Fruit fly (Drosophila melanogaster) whole organism, embryonic: ENCODE measurements around the gene Rab26.

Source experiments
- Atf-2 ChIP-seq: fragments of 200-800 bp; sonication (Bioruptor generic); optimal IDR thresholded peaks from 2 replicates; lab custom pipeline; 2016; ENCODE audit warnings: missing biosample characterization, missing genetic modification characterization
- CG10147 ChIP-seq: fragments of 200-800 bp; sonication (Bioruptor generic); optimal IDR thresholded peaks from 2 replicates; lab custom pipeline; 2019; ENCODE audit warnings: missing biosample characterization, mild to moderate bottlenecking, missing genetic modification characterization, moderate library complexity
- CG10431 ChIP-seq: fragments of 200-800 bp; sonication (Bioruptor generic); optimal IDR thresholded peaks from 3 replicates; lab custom pipeline; 2018; ENCODE audit warnings: missing biosample characterization, mild to moderate bottlenecking, missing genetic modification characterization
- CG11723 ChIP-seq: fragments of 200-800 bp; sonication (Bioruptor generic); optimal IDR thresholded peaks from 2 replicates; lab custom pipeline; 2017; ENCODE audit warnings: missing biosample characterization, mild to moderate bottlenecking, missing genetic modification characterization
- CG12071 ChIP-seq: fragments of 200-800 bp; sonication (Bioruptor generic); optimal IDR thresholded peaks from 3 replicates; lab custom pipeline; 2018; ENCODE audit warnings: missing biosample characterization, mild to moderate bottlenecking, missing genetic modification characterization
- CG1233 ChIP-seq: fragments of 200-800 bp; sonication (Bioruptor generic); optimal IDR thresholded peaks from 4 replicates; lab custom pipeline; 2018; ENCODE audit warnings: missing biosample characterization, mild to moderate bottlenecking, missing genetic modification characterization
- CG13287 ChIP-seq: fragments of 200-800 bp; sonication (Bioruptor generic); IDR thresholded peaks from 2 replicates; pipeline ENCODE4 v1.3.6; 2022; ENCODE audit warnings: missing biosample characterization, missing genetic modification characterization; ENCODE audit not compliant: partially characterized antibody
- CG15073 ChIP-seq: fragments of 200-800 bp; sonication (Bioruptor generic); optimal IDR thresholded peaks from 2 replicates; lab custom pipeline; 2016; ENCODE audit warnings: missing biosample characterization, missing genetic modification characterization
- CG16813 ChIP-seq: fragments of 200-800 bp; sonication (Bioruptor generic); IDR thresholded peaks from 3 replicates; pipeline ENCODE4 v1.3.6; 2022; ENCODE audit warnings: missing biosample characterization, missing genetic modification characterization; ENCODE audit not compliant: partially characterized antibody
- CG17912 ChIP-seq: fragments of 200-800 bp; sonication (Bioruptor generic); optimal IDR thresholded peaks from 2 replicates; lab custom pipeline; 2018; ENCODE audit warnings: missing biosample characterization, mild to moderate bottlenecking, missing genetic modification characterization
- CG1792 ChIP-seq: fragments of 200-800 bp; sonication (Bioruptor generic); optimal IDR thresholded peaks from 2 replicates; lab custom pipeline; 2016; ENCODE audit warnings: missing biosample characterization, missing genetic modification characterization
- CG18011 ChIP-seq: fragments of 200-800 bp; sonication (Bioruptor generic); optimal IDR thresholded peaks from 2 replicates; lab custom pipeline; 2017; ENCODE audit warnings: missing biosample characterization, missing genetic modification characterization, mild to moderate bottlenecking, moderate library complexity, missing genotype
- CG2875 ChIP-seq: fragments of 200-800 bp; sonication (Bioruptor generic); optimal IDR thresholded peaks from 2 replicates; lab custom pipeline; 2017; ENCODE audit warnings: missing biosample characterization, mild to moderate bottlenecking, missing genetic modification characterization, missing genetic modification reagents
- CG32767 ChIP-seq: fragments of 200-800 bp; sonication (Bioruptor generic); IDR thresholded peaks from 2 replicates; pipeline ENCODE4 v1.3.6; 2022; ENCODE audit warnings: missing biosample characterization, missing genetic modification characterization
- CG4282 ChIP-seq: fragments of 200-800 bp; sonication (Bioruptor generic); optimal IDR thresholded peaks from 2 replicates; lab custom pipeline; 2016; ENCODE audit warnings: missing biosample characterization, missing genetic modification characterization
- CG4820 ChIP-seq: fragments of 200-800 bp; sonication (Bioruptor generic); optimal IDR thresholded peaks from 3 replicates; lab custom pipeline; 2016; ENCODE audit warnings: missing biosample characterization, missing genetic modification characterization
- CG5245 ChIP-seq: fragments of 200-800 bp; sonication (Bioruptor generic); optimal IDR thresholded peaks from 3 replicates; lab custom pipeline; 2016; ENCODE audit warnings: missing biosample characterization, missing genetic modification characterization
- CG7372 ChIP-seq: fragments of 200-800 bp; sonication (Bioruptor generic); IDR thresholded peaks from 2 replicates; pipeline ENCODE4 v1.3.6; 2022; ENCODE audit warnings: missing biosample characterization, missing genetic modification characterization
- CG7786 ChIP-seq: fragments of 200-800 bp; sonication (Bioruptor generic); optimal IDR thresholded peaks from 2 replicates; lab custom pipeline; 2016; ENCODE audit warnings: missing biosample characterization, missing genetic modification characterization
- CG8765 ChIP-seq: fragments of 200-800 bp; sonication (Bioruptor generic); IDR thresholded peaks from 2 replicates; pipeline ENCODE4 v1.3.6; 2022; ENCODE audit warnings: missing biosample characterization, missing genetic modification characterization
- Dfd ChIP-seq, 2 experiments: fragments of >200 bp; optimal IDR thresholded peaks; 2 replicates each; lab custom pipeline; 2017; ENCODE audit warnings: missing biosample characterization in 2 of 2, missing genetic modification characterization in 2 of 2
- Doc3 ChIP-seq: fragments of 200-800 bp; sonication (Bioruptor generic); IDR thresholded peaks from 3 replicates; pipeline ENCODE4 v1.3.6; 2022; ENCODE audit warnings: missing biosample characterization, missing genetic modification characterization; ENCODE audit not compliant: partially characterized antibody
- E2f2 ChIP-seq: fragments of 200-800 bp; sonication (Bioruptor generic); IDR thresholded peaks from 2 replicates; pipeline ENCODE4 v1.3.6; 2022; ENCODE audit warnings: missing biosample characterization, missing genetic modification characterization
- Fer2 ChIP-seq: fragments of 200-800 bp; sonication (Bioruptor generic); optimal IDR thresholded peaks from 2 replicates; lab custom pipeline; 2018; ENCODE audit warnings: missing biosample characterization, mild to moderate bottlenecking, missing genetic modification characterization, moderate library complexity
- HHEX ChIP-seq: fragments of 200-800 bp; sonication (Bioruptor generic); optimal IDR thresholded peaks from 3 replicates; lab custom pipeline; 2017; ENCODE audit warnings: missing biosample characterization, mild to moderate bottlenecking, missing genetic modification characterization, missing genetic modification reagents
- Hmr ChIP-seq: fragments of 200-800 bp; sonication (Bioruptor generic); optimal IDR thresholded peaks from 3 replicates; lab custom pipeline; 2017; ENCODE audit warnings: mild to moderate bottlenecking, missing biosample characterization, missing genetic modification reagents, missing genetic modification characterization
- Oaz ChIP-seq: fragments of 200-800 bp; sonication (Bioruptor generic); IDR thresholded peaks from 2 replicates; pipeline ENCODE4 v1.3.6; 2022; ENCODE audit warnings: missing biosample characterization, missing genetic modification characterization
- Oli ChIP-seq: fragments of 200-800 bp; sonication (Bioruptor generic); optimal IDR thresholded peaks from 2 replicates; lab custom pipeline; 2018; ENCODE audit warnings: missing biosample characterization, mild to moderate bottlenecking, missing genetic modification characterization, moderate library complexity
- Poxn ChIP-seq: fragments of 200-800 bp; sonication (Bioruptor generic); IDR thresholded peaks from 2 replicates; pipeline ENCODE4 v1.3.6; 2022; ENCODE audit warnings: missing biosample characterization, missing genetic modification characterization
- Scr ChIP-seq: fragments of 200-800 bp; sonication (Bioruptor generic); IDR thresholded peaks from 2 replicates; pipeline ENCODE4 v1.3.6; 2022; ENCODE audit warnings: missing biosample characterization, missing genetic modification characterization; ENCODE audit not compliant: partially characterized antibody
- az2 ChIP-seq: fragments of 200-800 bp; sonication (Bioruptor generic); optimal IDR thresholded peaks from 3 replicates; lab custom pipeline; 2016; ENCODE audit warnings: missing biosample characterization, missing genetic modification characterization
- bbx ChIP-seq: fragments of 200-800 bp; sonication (Bioruptor generic); IDR thresholded peaks from 2 replicates; pipeline ENCODE4 v1.3.6; 2022; ENCODE audit warnings: missing biosample characterization, missing genetic modification characterization; ENCODE audit not compliant: partially characterized antibody
- dmrt99B ChIP-seq: fragments of 200-800 bp; sonication (Bioruptor generic); optimal IDR thresholded peaks from 2 replicates; lab custom pipeline; 2018; ENCODE audit warnings: missing biosample characterization, mild to moderate bottlenecking, missing genetic modification characterization, moderate library complexity
- gcm2 ChIP-seq: fragments of 200-800 bp; sonication (Bioruptor generic); optimal IDR thresholded peaks from 2 replicates; lab custom pipeline; 2016; ENCODE audit warnings: missing biosample characterization, missing genetic modification characterization
- inv ChIP-seq: fragments of 200-800 bp; sonication (Bioruptor generic); IDR thresholded peaks from 2 replicates; pipeline ENCODE4 v1.3.6; 2022; ENCODE audit warnings: missing biosample characterization, missing genetic modification characterization; ENCODE audit not compliant: partially characterized antibody
- kah ChIP-seq: fragments of 200-800 bp; sonication (Bioruptor generic); optimal IDR thresholded peaks from 2 replicates; lab custom pipeline; 2018; ENCODE audit warnings: missing biosample characterization, mild to moderate bottlenecking, missing genetic modification characterization
- luna ChIP-seq: fragments of 200-800 bp; sonication (Bioruptor generic); optimal IDR thresholded peaks from 2 replicates; lab custom pipeline; 2016; ENCODE audit warnings: missing biosample characterization, missing genetic modification characterization
- nau ChIP-seq: fragments of 200-800 bp; sonication (Bioruptor generic); optimal IDR thresholded peaks from 3 replicates; lab custom pipeline; 2017; ENCODE audit warnings: missing biosample characterization, mild to moderate bottlenecking, missing genetic modification characterization, missing genetic modification reagents
- nerfin-2 ChIP-seq: fragments of 200-800 bp; sonication (Bioruptor generic); IDR thresholded peaks from 2 replicates; pipeline ENCODE4 v1.3.6; 2022; ENCODE audit warnings: missing biosample characterization, missing genetic modification characterization; ENCODE audit not compliant: partially characterized antibody
- oc ChIP-seq: fragments of 200-800 bp; sonication (Bioruptor generic); optimal IDR thresholded peaks from 2 replicates; lab custom pipeline; 2018; ENCODE audit warnings: missing biosample characterization, mild to moderate bottlenecking, missing genetic modification characterization, moderate library complexity
- phol ChIP-seq: fragments of 200-800 bp; sonication (Bioruptor generic); optimal IDR thresholded peaks from 3 replicates; lab custom pipeline; 2018; ENCODE audit warnings: missing biosample characterization, mild to moderate bottlenecking, missing genetic modification characterization, moderate library complexity
- pros ChIP-seq: fragments of 200-800 bp; sonication (Bioruptor generic); optimal IDR thresholded peaks from 3 replicates; lab custom pipeline; 2019; ENCODE audit warnings: missing biosample characterization, mild to moderate bottlenecking, missing genetic modification characterization, moderate library complexity
- repo ChIP-seq: fragments of 200-800 bp; sonication (Bioruptor generic); optimal IDR thresholded peaks from 2 replicates; lab custom pipeline; 2016; ENCODE audit warnings: missing biosample characterization, missing genetic modification characterization
- scrt ChIP-seq: fragments of 200-800 bp; sonication (Bioruptor generic); optimal IDR thresholded peaks from 2 replicates; lab custom pipeline; 2018; ENCODE audit warnings: missing biosample characterization, mild to moderate bottlenecking, missing genetic modification characterization, moderate library complexity
- seq ChIP-seq: fragments of 200-800 bp; sonication (Bioruptor generic); IDR thresholded peaks from 2 replicates; pipeline ENCODE4 v1.3.6; 2022; ENCODE audit warnings: missing biosample characterization, missing genetic modification characterization
- sob ChIP-seq: fragments of 200-800 bp; sonication (Bioruptor generic); IDR thresholded peaks from 2 replicates; pipeline ENCODE4 v1.3.6; 2022; ENCODE audit warnings: missing biosample characterization, missing genetic modification characterization
- unc-4 ChIP-seq: fragments of 200-800 bp; sonication (Bioruptor generic); IDR thresholded peaks from 2 replicates; pipeline ENCODE4 v1.3.6; 2022; ENCODE audit warnings: missing biosample characterization, missing genetic modification characterization; ENCODE audit not compliant: partially characterized antibody

The Rab26 gene

DNA sequence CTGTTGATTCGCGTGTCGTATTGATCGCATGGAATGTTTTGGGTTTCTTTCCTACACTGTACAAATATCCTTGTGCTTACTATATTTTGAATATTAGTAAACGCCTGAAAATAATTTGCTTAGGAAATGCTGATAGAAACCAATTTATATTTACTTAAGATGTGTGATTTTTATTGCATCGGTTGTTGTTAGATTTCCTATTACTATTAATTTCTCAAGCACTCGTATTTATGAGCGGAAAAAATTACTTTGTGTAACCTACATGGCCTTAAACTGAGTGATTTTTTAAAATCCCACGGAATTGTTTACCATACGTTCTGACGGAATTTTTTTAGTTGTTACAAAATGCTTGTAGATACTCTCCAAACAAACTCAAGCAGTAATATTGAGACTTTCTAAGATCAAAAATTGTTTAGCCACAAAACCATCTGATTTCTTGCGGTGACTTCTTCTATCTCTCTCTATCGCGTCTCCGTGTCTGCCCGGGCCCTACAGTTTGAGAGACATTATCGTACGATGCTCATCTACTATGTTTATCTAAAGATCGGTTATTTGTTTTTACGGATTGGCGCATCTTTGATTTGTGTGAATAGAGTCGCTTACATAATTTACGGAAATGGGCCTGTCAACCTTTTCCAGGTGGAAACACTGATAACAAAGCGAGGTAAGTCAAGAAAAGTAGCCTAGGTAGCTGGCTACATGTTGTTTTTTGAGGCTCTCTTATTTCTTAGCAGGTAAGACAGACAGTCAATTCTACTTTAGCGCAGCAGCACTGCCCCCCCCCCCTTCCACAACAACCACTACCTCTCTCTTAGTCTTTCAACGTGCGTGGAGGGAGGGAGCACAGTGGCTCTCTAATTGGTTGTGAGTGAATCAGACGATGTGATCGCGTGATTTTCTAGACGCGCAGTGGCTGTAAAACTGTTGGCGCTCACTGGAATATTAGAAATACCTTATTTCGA lies 42.0 kb upstream of the Rab26 start (continued):
- no peak for TF ChIP-seq luna
- no peak for TF ChIP-seq CG2875 (GFP tag; lab: Kevin White, UChicago)
- peak; percentile 21 for TF ChIP-seq repo (GFP tag; lab: Kevin White, UChicago)
- peak; percentile 78 for TF ChIP-seq Oli (tag; lab: Kevin White, UChicago)
- TF ChIP-seq CG15073: peak; percentile 3
- TF ChIP-seq Dfd (GFP tag; optimal IDR thresholded peaks at IDR 0.05; lab: Kevin White, UChicago): no peak
- TF ChIP-seq CG5245 (GFP tag; lab: Kevin White, UChicago): no peak
- 0 out of 2 replicates have a peak, but pooled peaks have one; percentile 16 for TF ChIP-seq Scr (GFP tag; lab: Robert Waterston, UW)
- TF ChIP-seq Hmr (GFP tag; lab: Kevin White, UChicago): peak; percentile 55
- TF ChIP-seq CG4820 (GFP tag; lab: Kevin White, UChicago): peak; percentile 40
- TF ChIP-seq CG4282 (GFP tag; lab: Kevin White, UChicago): no peak
- TF ChIP-seq E2f2 (GFP tag; lab: Robert Waterston, UW): peak; percentile 43; the same call in 1 of the 2 replicates
- peak; percentile 68 for TF ChIP-seq CG7786 (GFP tag; lab: Kevin White, UChicago)
- TF ChIP-seq CG1792 (GFP tag; lab: Kevin White, UChicago): peak; percentile 4
- TF ChIP-seq unc-4 (GFP tag; lab: Robert Waterston, UW): 0 out of 2 replicates have a peak, but pooled peaks have one; percentile 21
- TF ChIP-seq CG7372 (GFP tag; lab: Robert Waterston, UW): 0 out of 2 replicates have a peak, but pooled peaks have one; percentile 15
- peak; percentile 95 for TF ChIP-seq pros (GFP tag; lab: Kevin White, UChicago)
- TF ChIP-seq oc: peak; percentile 0
- TF ChIP-seq CG18011 (GFP tag; lab: Kevin White, UChicago): peak; percentile 2
- no peak for TF ChIP-seq CG32767 (GFP tag; lab: Robert Waterston, UW)
- TF ChIP-seq Poxn: no peak
- TF ChIP-seq Fer2 (tag; lab: Kevin White, UChicago): no peak
- peak; percentile 79 for TF ChIP-seq phol
- TF ChIP-seq CG10431 (GFP tag; lab: Kevin White, UChicago): peak; percentile 42
- TF ChIP-seq nerfin-2: no peak
- peak; percentile 19 for TF ChIP-seq gcm2 (GFP tag; lab: Kevin White, UChicago)
- TF ChIP-seq CG12071 (GFP tag; lab: Kevin White, UChicago): no peak
- no peak for TF ChIP-seq inv (GFP tag; lab: Robert Waterston, UW)
- no peak for TF ChIP-seq CG16813 (GFP tag; lab: Robert Waterston, UW)
- 0 out of 2 replicates have a peak, but pooled peaks have one; percentile 11 for TF ChIP-seq seq
- peak; percentile 45 for TF ChIP-seq CG1233
- no peak for TF ChIP-seq CG17912 (GFP tag; lab: Kevin White, UChicago)
- TF ChIP-seq Doc3: no peak
- peak; percentile 41 for TF ChIP-seq CG10147 (GFP tag; lab: Kevin White, UChicago)
- no peak for TF ChIP-seq sob (GFP tag; lab: Robert Waterston, UW)
- TF ChIP-seq CG11723 (GFP tag; lab: Kevin White, UChicago): peak; percentile 50
- peak; percentile 75 for TF ChIP-seq az2 (GFP tag; lab: Kevin White, UChicago)
- TF ChIP-seq scrt: peak; percentile 41
- no peak for TF ChIP-seq nau (GFP tag; lab: Kevin White, UChicago)
- no peak for TF ChIP-seq bbx (GFP tag; lab: Robert Waterston, UW)
- no peak for TF ChIP-seq CG8765 (GFP tag; lab: Robert Waterston, UW)
- no peak for TF ChIP-seq Oaz (GFP tag; lab: Robert Waterston, UW)
- TF ChIP-seq CG13287 (GFP tag; lab: Robert Waterston, UW): peak; percentile 26; the same call in 1 of the 2 replicates
- TF ChIP-seq HHEX (GFP tag; lab: Kevin White, UChicago): peak; percentile 36
- peak; percentile 2 for TF ChIP-seq kah (GFP tag; lab: Kevin White, UChicago)
- peak; percentile 75 for TF ChIP-seq dmrt99B (tag; lab: Kevin White, UChicago)
- peak; percentile 65 for TF ChIP-seq Atf-2
